Worm (Caenorhabditis elegans): ENCODE results near the gene tba-8.

tba-8 gene

ce11 chrX:9465722-9466132 lies 7.6 kb upstream of the tba-8 start (continued):
- no peak for TF ChIP-seq sea-2 (GFP tag; IDR thresholded peaks at IDR 0.05)
- TF ChIP-seq attf-6 (GFP tag; IDR thresholded peaks at IDR 0.05) = no peak
- TF ChIP-seq nhr-120 (GFP tag; IDR thresholded peaks at IDR 0.05) = 0 out of 2 replicates have a peak, but pooled peaks have one; percentile 82
- TF ChIP-seq let-607 (tag; optimal IDR thresholded peaks at IDR 0.05) = peak; percentile 69 to 94
- peak in 2 of 3 experiments; percentile 90 to 99 for TF ChIP-seq lin-35 (GFP tag; optimal IDR thresholded peaks at IDR 0.05)
- no peak for TF ChIP-seq efl-1 (GFP tag; optimal IDR thresholded peaks at IDR 0.05)
- TF ChIP-seq athp-1 (tag; optimal IDR thresholded peaks at IDR 0.05) = peak; percentile 11
- peak; percentile 93 for TF ChIP-seq T07F8.4 (tag; optimal IDR thresholded peaks at IDR 0.05)
- no peak for TF ChIP-seq xnd-1 (tag; optimal IDR thresholded peaks at IDR 0.05)
- no peak for TF ChIP-seq snpc-1.1 (tag; optimal IDR thresholded peaks at IDR 0.05; ENCODE audit: insufficient read depth)
- no peak for TF ChIP-seq egrh-3 (GFP tag; IDR thresholded peaks at IDR 0.05)
- no peak for TF ChIP-seq lsy-27 (tag; optimal IDR thresholded peaks at IDR 0.05; ENCODE audit: borderline replicate concordance, insufficient read depth)
- peak; percentile 96 for TF ChIP-seq B0035.1 (tag; optimal IDR thresholded peaks at IDR 0.05)
- TF ChIP-seq mcd-1 (GFP tag; IDR thresholded peaks at IDR 0.05) = peak; percentile 87
- peak; percentile 61 for TF ChIP-seq die-1 (tag; optimal IDR thresholded peaks at IDR 0.05)
- TF ChIP-seq F10E7.11 (tag; optimal IDR thresholded peaks at IDR 0.05) = peak; percentile 95
- TF ChIP-seq mxl-1 (tag; optimal IDR thresholded peaks at IDR 0.05) = peak; percentile 37
- TF ChIP-seq sptf-2 (GFP tag; optimal IDR thresholded peaks at IDR 0.05) = peak; percentile 70
- peak; percentile 99 for TF ChIP-seq ztf-26 (tag; optimal IDR thresholded peaks at IDR 0.05)
- TF ChIP-seq cebp-1 (GFP tag; IDR thresholded peaks at IDR 0.05) = peak; percentile 82
- TF ChIP-seq cebp-1 (tag; optimal IDR thresholded peaks at IDR 0.05) = peak; percentile 97
- TF ChIP-seq ceh-91 (GFP tag; IDR thresholded peaks at IDR 0.05) = 0 out of 2 replicates have a peak, but pooled peaks have one; percentile 9
- TF ChIP-seq hmg-1.2 (GFP tag; IDR thresholded peaks at IDR 0.05) = peak; percentile 86
- TF ChIP-seq ets-4 (GFP tag; optimal IDR thresholded peaks at IDR 0.05) = peak; percentile 81
- no peak for TF ChIP-seq T26A5.8 (tag; optimal IDR thresholded peaks at IDR 0.05)
- no peak for TF ChIP-seq madf-6 (GFP tag; IDR thresholded peaks at IDR 0.05)
- TF ChIP-seq rcor-1 (GFP tag; IDR thresholded peaks at IDR 0.05) = peak; percentile 98
- TF ChIP-seq let-526 (GFP tag; IDR thresholded peaks at IDR 0.05) = peak; percentile 79; the same call in 1 of the 2 replicates
- TF ChIP-seq C17E4.6 (GFP tag; IDR thresholded peaks at IDR 0.05) = peak; percentile 80
- TF ChIP-seq lin-54 (GFP tag; optimal IDR thresholded peaks at IDR 0.05) = peak; percentile 90
- no peak for TF ChIP-seq F39B2.1 (GFP tag; IDR thresholded peaks at IDR 0.05)
- peak; percentile 96 for TF ChIP-seq F22D6.2 (tag; optimal IDR thresholded peaks at IDR 0.05)
- peak; percentile 88 for TF ChIP-seq madf-3 (GFP tag; IDR thresholded peaks at IDR 0.05)
- TF ChIP-seq tlf-1 (GFP tag; optimal IDR thresholded peaks at IDR 0.05) = peak; percentile 99
- TF ChIP-seq akir-1 (GFP tag; optimal IDR thresholded peaks at IDR 0.05) = peak; percentile 90
- no peak for TF ChIP-seq B0019.2 (GFP tag; conservative IDR thresholded peaks at IDR 0.05)
- peak; percentile 70 for TF ChIP-seq attf-5 (GFP tag; optimal IDR thresholded peaks at IDR 0.05)
- peak; percentile 93 for TF ChIP-seq F57A8.1 (GFP tag; optimal IDR thresholded peaks at IDR 0.05)
- TF ChIP-seq lin-26 (GFP tag; IDR thresholded peaks at IDR 0.05) = peak; percentile 89
- TF ChIP-seq nfyb-1 (GFP tag; IDR thresholded peaks at IDR 0.05) = peak; percentile 98
- TF ChIP-seq sdz-38 (tag; optimal IDR thresholded peaks at IDR 0.05) = no peak
- TF ChIP-seq aptf-2 (GFP tag; conservative IDR thresholded peaks at IDR 0.05) = no peak
- TF ChIP-seq ceh-40 (GFP tag; IDR thresholded peaks at IDR 0.05) = no peak; the same call in 1 of the 2 replicates
- TF ChIP-seq hlh-12 (tag; optimal IDR thresholded peaks at IDR 0.05) = peak; percentile 13
- TF ChIP-seq F57C9.4 (tag; optimal IDR thresholded peaks at IDR 0.05) = no peak
- peak; percentile 96 for TF ChIP-seq hmg-20 (GFP tag; IDR thresholded peaks at IDR 0.05)
- TF ChIP-seq madf-8 (GFP tag; conservative IDR thresholded peaks at IDR 0.05) = no peak
- TF ChIP-seq nhr-27 (tag; optimal IDR thresholded peaks at IDR 0.05) = peak; percentile 94
- TF ChIP-seq ekl-4 (GFP tag; IDR thresholded peaks at IDR 0.05) = peak; percentile 91

Data from whole organism, young adult.